Worm (Caenorhabditis elegans): ENCODE measurements around the gene R102.6.

- TF ChIP-seq ama-1 (optimal IDR thresholded peaks at IDR 0.05), result no peak
- no peak for TF ChIP-seq blmp-1 (tag; optimal IDR thresholded peaks at IDR 0.05; ENCODE audit: insufficient read depth)
Measured at ce11 chrIV:10718865-10719264, 12.9 kb upstream of the R102.6 start.

Measured in whole organism, L2 larva.